Worm (Caenorhabditis elegans) whole organism, midembryonic: ENCODE measurements around the gene F14D7.2.
"Not testable (repeated sequence)": the region's sequence is repeated elsewhere in the genome, so short reads cannot be mapped to it uniquely, and the experiment has no call there.

ENCODE experiments used
- T22C8.4 ChIP-seq: fragments of 200-800 bp; sonication (Bioruptor generic); IDR thresholded peaks from 2 replicates; pipeline ENCODE4 v1.3.6; 2022; ENCODE audit warnings: missing genetic modification characterization, missing compliant biosample characterization
- cog-1 ChIP-seq: sonication (generic microtip); optimal IDR thresholded peaks from 2 replicates; lab custom pipeline; 2016; ENCODE audit warnings: missing genetic modification characterization, missing compliant biosample characterization
- flt-1 ChIP-seq: fragments of 200-800 bp; sonication (Bioruptor generic); IDR thresholded peaks from 2 replicates; pipeline ENCODE4 v1.3.6; 2022; ENCODE audit warnings: missing genetic modification characterization, missing compliant biosample characterization
- klf-2 ChIP-seq: fragments of 200-800 bp; sonication (Bioruptor generic); conservative IDR thresholded peaks from 2 replicates; pipeline ENCODE4 v1.3.6; 2022; ENCODE audit warnings: missing genetic modification reagents, missing genetic modification characterization, missing compliant biosample characterization
- med-1 ChIP-seq: sonication (generic microtip); optimal IDR thresholded peaks from 2 replicates; lab custom pipeline; 2017; ENCODE audit warnings: missing genetic modification characterization, mild to moderate bottlenecking, missing compliant biosample characterization, antibody characterized with exemption, missing genetic modification reagents; ENCODE audit not compliant: insufficient read depth
- ref-1 ChIP-seq: fragments of 200-800 bp; sonication (Bioruptor generic); conservative IDR thresholded peaks from 2 replicates; pipeline ENCODE4 v1.3.6; 2022; ENCODE audit warnings: missing genetic modification reagents, missing genetic modification characterization, missing compliant biosample characterization
- tab-1 ChIP-seq: fragments of 200-800 bp; sonication (Bioruptor generic); IDR thresholded peaks from 2 replicates; pipeline ENCODE4 v1.3.6; 2022; ENCODE audit warnings: missing genetic modification characterization, missing compliant biosample characterization
- ztf-29 ChIP-seq: fragments of 200-800 bp; sonication (Bioruptor generic); IDR thresholded peaks from 2 replicates; pipeline ENCODE4 v1.3.6; 2022; ENCODE audit warnings: missing genetic modification reagents, missing genetic modification characterization, missing compliant biosample characterization

ce11 chrV:14308164-14308563 is 14.6 kb upstream of the F14D7.2 start, which contains the start of gene spig-5:
- TF ChIP-seq T22C8.4 (GFP tag; lab: Robert Waterston, UW); klf-2 (GFP tag; lab: Robert Waterston, UW); tab-1 (GFP tag; lab: Robert Waterston, UW); ref-1 (GFP tag; lab: Robert Waterston, UW); ztf-29 (GFP tag; lab: Robert Waterston, UW); med-1 (GFP tag; lab: Kevin White, UChicago); cog-1 (tag; lab: Kevin White, UChicago); flt-1: not testable (repeated sequence)
